Worm (Caenorhabditis elegans) whole organism, L4 larva: ENCODE measurements around the gene col-99.

Experiments
- Y5F2A.4 ChIP-seq: fragments of 200-800 bp; sonication (Bioruptor generic); optimal IDR thresholded peaks from 2 replicates; lab custom pipeline; 2018; ENCODE audit warnings: mild to moderate bottlenecking, missing genetic modification characterization, missing compliant biosample characterization
- nhr-76 ChIP-seq: fragments of 150-350 bp; optimal IDR thresholded peaks from 2 replicates; lab custom pipeline; 2014; ENCODE audit warnings: missing biosample characterization, missing genetic modification characterization

ce11 chrIV:148756-149155 lies 1.0 kb upstream of the col-99 start:
- TF ChIP-seq nhr-76 (tag; lab: Kevin White, UChicago), result no peak
- TF ChIP-seq Y5F2A.4 (GFP tag; lab: Kevin White, UChicago), result no peak
